Fruit fly (Drosophila melanogaster) whole organism, adult: ENCODE measurements around the gene Cdc50.

ENCODE experiments used
- CG11617 ChIP-seq: fragments of 200-800 bp; sonication (Bioruptor generic); optimal IDR thresholded peaks from 2 replicates; lab custom pipeline; 2017; ENCODE audit warnings: mild to moderate bottlenecking, missing biosample characterization, missing genetic modification reagents, missing genetic modification characterization
- CG12768 ChIP-seq: fragments of 200-800 bp; sonication (Bioruptor generic); optimal IDR thresholded peaks from 2 replicates; lab custom pipeline; 2017; ENCODE audit warnings: missing biosample characterization, missing genetic modification characterization, mild to moderate bottlenecking, moderate library complexity, missing genetic modification reagents
- CG14711 ChIP-seq: fragments of 200-800 bp; sonication (Bioruptor generic); optimal IDR thresholded peaks from 2 replicates; lab custom pipeline; 2018; ENCODE audit warnings: missing biosample characterization, mild to moderate bottlenecking, missing genetic modification characterization, moderate library complexity
- CG1620 ChIP-seq: fragments of 200-800 bp; sonication (Bioruptor generic); optimal IDR thresholded peaks from 2 replicates; lab custom pipeline; 2016; ENCODE audit warnings: missing biosample characterization, missing genetic modification characterization
- CG33017 ChIP-seq: fragments of 200-800 bp; sonication (Bioruptor generic); optimal IDR thresholded peaks from 2 replicates; lab custom pipeline; 2018; ENCODE audit warnings: missing biosample characterization, mild to moderate bottlenecking, missing genetic modification characterization, moderate library complexity
- CG5204 ChIP-seq: fragments of 200-800 bp; sonication (Bioruptor generic); optimal IDR thresholded peaks from 2 replicates; lab custom pipeline; 2016; ENCODE audit warnings: missing biosample characterization, missing genetic modification characterization
- CG7045 ChIP-seq: fragments of 200-800 bp; sonication (Bioruptor generic); optimal IDR thresholded peaks from 2 replicates; lab custom pipeline; 2017; ENCODE audit warnings: missing biosample characterization, mild to moderate bottlenecking, missing genetic modification characterization
- CG7101 ChIP-seq: fragments of 200-800 bp; sonication (Bioruptor generic); optimal IDR thresholded peaks from 2 replicates; lab custom pipeline; 2018; ENCODE audit warnings: missing biosample characterization, mild to moderate bottlenecking, missing genetic modification characterization, moderate library complexity
- Clk ChIP-seq: fragments of 200-800 bp; sonication (Bioruptor generic); optimal IDR thresholded peaks from 2 replicates; lab custom pipeline; 2017; ENCODE audit warnings: missing biosample characterization, missing genetic modification characterization
- Crg-1 ChIP-seq: fragments of 200-800 bp; sonication (Bioruptor generic); optimal IDR thresholded peaks from 2 replicates; lab custom pipeline; 2016; ENCODE audit warnings: missing biosample characterization, missing genetic modification characterization
- Hr96 ChIP-seq: fragments of 200-800 bp; sonication (Bioruptor generic); optimal IDR thresholded peaks from 2 replicates; lab custom pipeline; 2016; ENCODE audit warnings: missing biosample characterization, missing genetic modification characterization
- Mnt ChIP-seq: fragments of 200-800 bp; sonication (Bioruptor generic); optimal IDR thresholded peaks from 2 replicates; lab custom pipeline; 2016; ENCODE audit warnings: missing biosample characterization, mild to moderate bottlenecking, missing genetic modification characterization
- bab1 ChIP-seq: fragments of 200-800 bp; sonication (Bioruptor generic); optimal IDR thresholded peaks from 3 replicates; lab custom pipeline; 2019; ENCODE audit warnings: missing biosample characterization, mild to moderate bottlenecking, missing genetic modification characterization, moderate library complexity
- cic ChIP-seq: fragments of 200-800 bp; sonication (Bioruptor generic); optimal IDR thresholded peaks from 2 replicates; lab custom pipeline; 2017; ENCODE audit warnings: missing biosample characterization, mild to moderate bottlenecking, missing genetic modification characterization, moderate library complexity
- cnc ChIP-seq, 2 experiments: fragments of >200 bp; optimal IDR thresholded peaks; 2 replicates each; lab custom pipeline; 2017
- kay ChIP-seq: fragments of 200-800 bp; sonication (Bioruptor generic); peaks from one replicate; lab custom pipeline; 2016; ENCODE audit warnings: missing biosample characterization, missing genetic modification characterization, borderline replicate concordance
- ovo ChIP-seq: fragments of 200-800 bp; sonication (Bioruptor generic); optimal IDR thresholded peaks from 2 replicates; lab custom pipeline; 2016; ENCODE audit warnings: missing biosample characterization, missing genetic modification characterization
- pad ChIP-seq: fragments of 200-800 bp; sonication (Bioruptor generic); optimal IDR thresholded peaks from 3 replicates; lab custom pipeline; 2017; ENCODE audit warnings: missing biosample characterization, missing genetic modification characterization, mild to moderate bottlenecking, moderate library complexity, missing genetic modification reagents
- tj ChIP-seq: fragments of 200-800 bp; sonication (Bioruptor generic); optimal IDR thresholded peaks from 3 replicates; lab custom pipeline; 2017; ENCODE audit warnings: missing biosample characterization, mild to moderate bottlenecking, missing genetic modification characterization, moderate library complexity
- toe ChIP-seq: fragments of 200-800 bp; sonication (Bioruptor generic); optimal IDR thresholded peaks from 2 replicates; lab custom pipeline; 2016; ENCODE audit warnings: missing biosample characterization, missing genetic modification characterization

Cdc50 gene

DNA sequence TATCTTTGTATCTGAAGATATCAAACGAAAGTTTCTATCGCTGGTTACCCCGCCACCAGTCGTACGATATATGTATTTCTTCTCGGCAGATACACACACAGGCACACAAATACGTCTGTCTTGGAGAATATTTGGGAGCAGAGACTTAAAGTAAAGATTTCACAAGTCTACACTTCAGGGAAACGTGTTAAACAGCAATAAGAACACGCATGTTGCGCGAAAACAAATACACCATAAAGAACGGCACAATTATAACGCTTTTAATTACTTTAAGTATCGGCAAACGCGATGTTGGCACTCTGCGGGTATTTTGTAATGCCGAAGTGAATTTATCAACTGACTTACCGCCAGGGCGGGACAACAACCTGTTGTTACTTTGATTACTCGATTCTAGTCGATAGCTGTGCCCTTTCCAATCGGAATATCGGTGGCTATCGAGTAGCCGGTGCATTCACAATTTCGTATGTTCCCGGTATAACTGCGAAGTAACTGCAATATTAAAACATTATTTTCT, 19.1 kb downstream of the Cdc50 start, which contains the start of gene AnxB11:
TSS of gene AnxB11 (minus strand) at position 367 of the 514 bp plus-strand sequence.
- TF ChIP-seq CG33017 (tag; lab: Kevin White, UChicago), result no peak
- no peak for TF ChIP-seq CG5204 (GFP tag; lab: Kevin White, UChicago)
- peak; percentile 69 for TF ChIP-seq Mnt
- no peak for TF ChIP-seq Hr96 (GFP tag; lab: Kevin White, UChicago)
- TF ChIP-seq CG12768, result no peak
- TF ChIP-seq bab1, result peak; percentile 6
- peak; percentile 18 for TF ChIP-seq tj (GFP tag; lab: Kevin White, UChicago)
- TF ChIP-seq CG14711 (tag; lab: Kevin White, UChicago), result no peak
- TF ChIP-seq CG11617 (GFP tag; lab: Kevin White, UChicago), result no peak
- TF ChIP-seq Clk (GFP tag; lab: Kevin White, UChicago), result no peak
- peak; percentile 55 for TF ChIP-seq pad (GFP tag; lab: Kevin White, UChicago)

- TF ChIP-seq kay (GFP tag; lab: Kevin White, UChicago) (peak; percentile 56), Mnt (no peak), tj (GFP tag; lab: Kevin White, UChicago) (no peak), CG12768 (no peak), CG7045 (GFP tag; lab: Kevin White, UChicago) (no peak), cnc (optimal IDR thresholded peaks at IDR 0.05; lab: Kevin White, UChicago) (no peak)
These were observed 20.2 kb downstream of the Cdc50 start for dm6 chrX:16420878-16421277.

DNA sequence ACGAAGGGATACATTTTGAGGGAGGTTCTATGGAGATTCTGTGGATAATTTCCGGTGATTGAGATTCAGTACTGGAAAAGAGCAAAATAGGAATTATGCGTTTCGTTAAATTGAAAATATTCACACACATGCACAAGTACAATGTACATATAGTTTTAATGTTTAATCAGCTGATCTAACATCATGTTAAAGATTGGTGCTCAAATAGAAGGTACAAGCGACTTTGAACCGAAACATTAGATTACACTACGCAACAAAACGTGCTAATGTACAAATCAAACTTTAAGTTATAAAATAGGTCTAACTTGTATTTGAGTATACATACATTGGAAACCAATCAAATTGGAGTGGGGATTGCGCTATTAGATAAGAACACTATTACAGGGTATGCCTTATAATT, 21.0 kb downstream of the Cdc50 start:
- TF ChIP-seq CG12768 (no peak), cic (GFP tag; lab: Kevin White, UChicago) (no peak)

dm6 chrX:16414451-16415368, 26.4 kb downstream of the Cdc50 start, which contains the start of gene Traf-like:
TSS of gene Traf-like (plus strand) at chrX:16415046.
- TF ChIP-seq kay (GFP tag; lab: Kevin White, UChicago) (peak; percentile 55), CG12768 (no peak), Mnt (peak; percentile 22), ovo (GFP tag; lab: Kevin White, UChicago) (no peak), Crg-1 (GFP tag; lab: Kevin White, UChicago) (no peak), CG14711 (tag; lab: Kevin White, UChicago) (no peak), bab1 (no peak), toe (no peak), tj (GFP tag; lab: Kevin White, UChicago) (no peak), CG7101 (tag; lab: Kevin White, UChicago) (no peak), CG33017 (tag; lab: Kevin White, UChicago) (no peak), cic (GFP tag; lab: Kevin White, UChicago) (peak; percentile 38), CG11617 (GFP tag; lab: Kevin White, UChicago) (no peak), CG1620 (GFP tag; lab: Kevin White, UChicago) (no peak), Clk (GFP tag; lab: Kevin White, UChicago) (no peak), pad (GFP tag; lab: Kevin White, UChicago) (no peak)

dm6 chrX:16406083-16406482, 35.0 kb downstream of the Cdc50 start:
- TF ChIP-seq Mnt (no peak), Clk (GFP tag; lab: Kevin White, UChicago) (no peak), ovo (GFP tag; lab: Kevin White, UChicago) (no peak), CG14711 (tag; lab: Kevin White, UChicago) (no peak), kay (GFP tag; lab: Kevin White, UChicago) (no peak), CG5204 (GFP tag; lab: Kevin White, UChicago) (no peak), CG7045 (GFP tag; lab: Kevin White, UChicago) (no peak), tj (GFP tag; lab: Kevin White, UChicago) (no peak), CG11617 (GFP tag; lab: Kevin White, UChicago) (no peak), cic (GFP tag; lab: Kevin White, UChicago) (no peak), CG7101 (tag; lab: Kevin White, UChicago) (no peak), Crg-1 (GFP tag; lab: Kevin White, UChicago) (no peak), CG12768 (no peak), pad (GFP tag; lab: Kevin White, UChicago) (no peak), cnc (optimal IDR thresholded peaks at IDR 0.05; lab: Kevin White, UChicago) (no peak), CG1620 (GFP tag; lab: Kevin White, UChicago) (no peak), toe (no peak)

- TF ChIP-seq bab1 (no peak), CG11617 (GFP tag; lab: Kevin White, UChicago) (no peak), CG33017 (tag; lab: Kevin White, UChicago) (no peak), CG7101 (tag; lab: Kevin White, UChicago) (no peak), CG12768 (no peak), CG7045 (GFP tag; lab: Kevin White, UChicago) (no peak), Clk (GFP tag; lab: Kevin White, UChicago) (no peak), pad (GFP tag; lab: Kevin White, UChicago) (no peak), tj (GFP tag; lab: Kevin White, UChicago) (no peak)
These were observed 35.9 kb downstream of the Cdc50 start, which contains the start of gene CG4301 for dm6 chrX:16405209-16405608. TSS of gene CG4301 (plus strand) at chrX:16405509.
